Fruit fly (Drosophila melanogaster): ENCODE data around the gene Hyls1.

Gene Hyls1

DNA sequence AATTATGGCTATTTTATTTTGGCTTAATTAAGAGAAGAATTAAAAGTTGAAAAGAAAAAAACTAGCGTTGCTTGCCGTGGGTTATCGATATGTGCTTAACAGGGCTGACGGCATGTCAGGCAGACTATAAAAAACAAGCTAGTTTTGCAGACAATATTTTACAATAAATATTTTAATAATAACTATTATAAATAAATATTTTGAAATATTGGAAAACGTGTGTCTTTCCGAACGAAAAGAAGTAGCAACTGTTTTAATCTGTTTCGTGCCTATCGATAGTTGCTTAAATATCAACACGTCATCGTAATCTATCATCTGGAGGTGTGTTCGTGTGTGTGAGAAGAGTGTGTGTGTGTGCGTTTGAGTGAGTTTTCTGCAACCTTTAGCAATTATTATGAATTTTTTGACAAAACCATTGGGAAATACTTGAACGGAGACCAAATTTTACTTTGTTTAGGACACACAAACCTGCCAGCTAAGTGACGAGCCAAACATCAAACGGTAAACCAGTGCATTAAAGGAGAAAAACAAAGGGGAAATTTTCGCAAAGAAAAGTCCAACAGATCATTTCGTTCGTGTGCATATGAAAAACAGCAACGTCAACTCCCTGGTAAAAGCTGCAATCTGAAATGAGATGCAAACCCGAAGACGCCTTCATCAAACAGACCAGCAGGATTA is 45.3 kb downstream of the Hyls1 start, which contains the start of the genes CG5861 and Syx5 (continued):
- TF ChIP-seq Tbp (GFP tag; optimal IDR thresholded peaks at IDR 0.05), result no peak
- peak; percentile 86 for TF ChIP-seq trem (tag; optimal IDR thresholded peaks at IDR 0.05)
- no peak for TF ChIP-seq Drgx (GFP tag; IDR thresholded peaks at IDR 0.05)
- TF ChIP-seq ssp (GFP tag; IDR thresholded peaks at IDR 0.05), result 0 out of 2 replicates have a peak, but pooled peaks have one; percentile 28
- TF ChIP-seq nerfin-2 (GFP tag; IDR thresholded peaks at IDR 0.05; ENCODE audit: partially characterized antibody), result peak; percentile 77
- no peak for TF ChIP-seq Dad (GFP tag; optimal IDR thresholded peaks at IDR 0.05)
- peak; percentile 76; the same call in 2 of the 3 replicates for TF ChIP-seq Opbp (GFP tag; IDR thresholded peaks at IDR 0.05; ENCODE audit: partially characterized antibody)
- TF ChIP-seq YL-1 (GFP tag; optimal IDR thresholded peaks at IDR 0.05), result peak; percentile 95
- peak; percentile 62 for TF ChIP-seq ind (GFP tag; optimal IDR thresholded peaks at IDR 0.05)
- peak; percentile 86 for TF ChIP-seq HmgZ (tag; optimal IDR thresholded peaks at IDR 0.05)
- TF ChIP-seq Taf1 (GFP tag; IDR thresholded peaks at IDR 0.05), result no peak
- peak; percentile 44 for TF ChIP-seq CG10654 (GFP tag; optimal IDR thresholded peaks at IDR 0.05)
- peak; percentile 45 for TF ChIP-seq salm (tag; optimal IDR thresholded peaks at IDR 0.05)
- peak; percentile 67; the same call in 2 of the 3 replicates for TF ChIP-seq Dbx (GFP tag; IDR thresholded peaks at IDR 0.05)
- peak; percentile 69 for TF ChIP-seq sens (GFP tag)
- TF ChIP-seq Atf6 (GFP tag; IDR thresholded peaks at IDR 0.05), result peak; percentile 54
- TF ChIP-seq mirr (GFP tag; optimal IDR thresholded peaks at IDR 0.05), result no peak
- no peak for TF ChIP-seq ems (GFP tag; optimal IDR thresholded peaks at IDR 0.05)
- no peak for TF ChIP-seq crol (GFP tag; IDR thresholded peaks at IDR 0.05)
- TF ChIP-seq caup (GFP tag; optimal IDR thresholded peaks at IDR 0.05; ENCODE audit: severe bottlenecking), result peak; percentile 51
- peak; percentile 80 for TF ChIP-seq slbo (GFP tag; IDR thresholded peaks at IDR 0.05)
- TF ChIP-seq sqz (GFP tag; optimal IDR thresholded peaks at IDR 0.05), result peak; percentile 88
- no peak for TF ChIP-seq chm (GFP tag; IDR thresholded peaks at IDR 0.05)
- TF ChIP-seq CG9817 (tag; optimal IDR thresholded peaks at IDR 0.05), result peak; percentile 59
- no peak for TF ChIP-seq Lpt (GFP tag; optimal IDR thresholded peaks at IDR 0.05)
- no peak for TF ChIP-seq psq (GFP tag; optimal IDR thresholded peaks at IDR 0.05)
- TF ChIP-seq sc (optimal IDR thresholded peaks at IDR 0.05), result no peak
- TF ChIP-seq sc (GFP tag; optimal IDR thresholded peaks at IDR 0.05), result no peak
- TF ChIP-seq CG5180 (GFP tag; optimal IDR thresholded peaks at IDR 0.05), result no peak
- TF ChIP-seq CG10321 (GFP tag; IDR thresholded peaks at IDR 0.05), result no peak
- no peak for TF ChIP-seq CG31365 (tag; optimal IDR thresholded peaks at IDR 0.05)
- no peak for TF ChIP-seq vfl (GFP tag; optimal IDR thresholded peaks at IDR 0.05)
- TF ChIP-seq ham (GFP tag; IDR thresholded peaks at IDR 0.05), result no peak
- TF ChIP-seq fd3F (GFP tag; optimal IDR thresholded peaks at IDR 0.05), result peak; percentile 20
- no peak for TF ChIP-seq bowl (GFP tag; IDR thresholded peaks at IDR 0.05)
- TF ChIP-seq CG4404 (GFP tag; IDR thresholded peaks at IDR 0.05), result 0 out of 2 replicates have a peak, but pooled peaks have one; percentile 25
- TF ChIP-seq fd64A (GFP tag; optimal IDR thresholded peaks at IDR 0.05), result no peak
- no peak; the same call in none of the 2 replicates for TF ChIP-seq CG3847 (GFP tag; IDR thresholded peaks at IDR 0.05)
- peak; percentile 17 for TF ChIP-seq CG6765 (GFP tag; optimal IDR thresholded peaks at IDR 0.05)
- TF ChIP-seq CG17802 (tag; optimal IDR thresholded peaks at IDR 0.05), result no peak
- no peak for TF ChIP-seq CG6175 (GFP tag; IDR thresholded peaks at IDR 0.05)
- no peak for TF ChIP-seq Oaz (GFP tag; IDR thresholded peaks at IDR 0.05)
- peak; percentile 28 for TF ChIP-seq CG12942 (GFP tag; optimal IDR thresholded peaks at IDR 0.05)
- peak; percentile 13 for TF ChIP-seq cwo (GFP tag; optimal IDR thresholded peaks at IDR 0.05)
- no peak for TF ChIP-seq HmgD (GFP tag; optimal IDR thresholded peaks at IDR 0.05)
- peak; percentile 47 for TF ChIP-seq Vsx1 (GFP tag; optimal IDR thresholded peaks at IDR 0.05)
- TF ChIP-seq CG14965 (GFP tag; optimal IDR thresholded peaks at IDR 0.05; ENCODE audit: borderline replicate concordance), result no peak
- peak; percentile 59 for TF ChIP-seq CG10979 (tag; optimal IDR thresholded peaks at IDR 0.05)
- no peak for TF ChIP-seq peb (GFP tag; IDR thresholded peaks at IDR 0.05)
- TF ChIP-seq Xbp1 (GFP tag; optimal IDR thresholded peaks at IDR 0.05), result peak; percentile 87
- no peak for TF ChIP-seq CG2889 (GFP tag; IDR thresholded peaks at IDR 0.05)
